Fruit fly (Drosophila melanogaster) whole organism, embryonic: ENCODE measurements around the gene CG5376.
A peak's percentile ranks its signal among the peaks of the same experiment; 100 is the strongest.

Experiments
- Asciz ChIP-seq: fragments of 200-800 bp; sonication (Bioruptor generic); optimal IDR thresholded peaks from 2 replicates; lab custom pipeline; 2017; ENCODE audit warnings: missing biosample characterization, mild to moderate bottlenecking, missing genetic modification characterization, missing genetic modification reagents
- Bteb2 ChIP-seq: fragments of 200-800 bp; sonication (Bioruptor generic); optimal IDR thresholded peaks from 2 replicates; lab custom pipeline; 2016; ENCODE audit warnings: missing biosample characterization, missing genetic modification characterization
- CG10274 ChIP-seq: fragments of 200-800 bp; sonication (Bioruptor generic); optimal IDR thresholded peaks from 3 replicates; lab custom pipeline; 2017; ENCODE audit warnings: missing biosample characterization, mild to moderate bottlenecking, missing genetic modification characterization
- CG11560 ChIP-seq: fragments of 200-800 bp; sonication (Bioruptor generic); IDR thresholded peaks from 3 replicates; pipeline ENCODE4 v1.3.6; 2022; ENCODE audit warnings: missing biosample characterization, missing genetic modification characterization
- CG13424 ChIP-seq: fragments of 200-800 bp; sonication (Bioruptor generic); optimal IDR thresholded peaks from 2 replicates; lab custom pipeline; 2019; ENCODE audit warnings: missing biosample characterization, mild to moderate bottlenecking, missing genetic modification characterization, moderate library complexity
- CG1603 ChIP-seq: fragments of 200-800 bp; sonication (Bioruptor generic); optimal IDR thresholded peaks from 2 replicates; lab custom pipeline; 2019; ENCODE audit warnings: missing biosample characterization, mild to moderate bottlenecking, missing genetic modification characterization, moderate library complexity
- CG18011 ChIP-seq: fragments of 200-800 bp; sonication (Bioruptor generic); optimal IDR thresholded peaks from 2 replicates; lab custom pipeline; 2017; ENCODE audit warnings: missing biosample characterization, missing genetic modification characterization, mild to moderate bottlenecking, moderate library complexity, missing genotype
- CG3163 ChIP-seq: fragments of 200-800 bp; sonication (Bioruptor generic); optimal IDR thresholded peaks from 3 replicates; lab custom pipeline; 2016; ENCODE audit warnings: missing biosample characterization, missing genetic modification characterization
- CG32772 ChIP-seq: fragments of 200-800 bp; sonication (Bioruptor generic); IDR thresholded peaks from 2 replicates; pipeline ENCODE4 v1.3.6; 2022; ENCODE audit warnings: missing biosample characterization, missing genetic modification characterization
- CG5180 ChIP-seq: fragments of 200-800 bp; sonication (Bioruptor generic); optimal IDR thresholded peaks from 3 replicates; lab custom pipeline; 2017; ENCODE audit warnings: missing biosample characterization, missing genetic modification characterization, mild to moderate bottlenecking, moderate library complexity, missing genetic modification reagents
- CG7786 ChIP-seq: fragments of 200-800 bp; sonication (Bioruptor generic); optimal IDR thresholded peaks from 2 replicates; lab custom pipeline; 2016; ENCODE audit warnings: missing biosample characterization, missing genetic modification characterization
- CG8765 ChIP-seq: fragments of 200-800 bp; sonication (Bioruptor generic); IDR thresholded peaks from 2 replicates; pipeline ENCODE4 v1.3.6; 2022; ENCODE audit warnings: missing biosample characterization, missing genetic modification characterization
- CTCF ChIP-seq: fragments of 200-800 bp; sonication (Bioruptor generic); optimal IDR thresholded peaks from 2 replicates; lab custom pipeline; 2017; ENCODE audit warnings: missing biosample characterization, mild to moderate bottlenecking, missing genetic modification characterization, moderate library complexity
- Chrac-16 ChIP-seq: fragments of 200-800 bp; sonication (Bioruptor generic); optimal IDR thresholded peaks from 3 replicates; lab custom pipeline; 2016; ENCODE audit warnings: missing biosample characterization, missing genetic modification characterization
- Dfd ChIP-seq, 2 experiments: fragments of >200 bp; optimal IDR thresholded peaks; 2 replicates each; lab custom pipeline; 2017; ENCODE audit warnings: missing biosample characterization in 2 of 2, missing genetic modification characterization in 2 of 2
- Dll ChIP-seq: fragments of 200-800 bp; sonication (Bioruptor generic); IDR thresholded peaks from 4 replicates; pipeline ENCODE4 v1.3.6; 2022; ENCODE audit warnings: missing biosample characterization, missing genetic modification characterization; ENCODE audit not compliant: partially characterized antibody
- H15 ChIP-seq: fragments of 200-800 bp; sonication (Bioruptor generic); IDR thresholded peaks from 3 replicates; pipeline ENCODE4 v1.3.6; 2022; ENCODE audit warnings: missing biosample characterization, missing genetic modification characterization
- HmgZ ChIP-seq: fragments of 200-800 bp; sonication (Bioruptor generic); optimal IDR thresholded peaks from 2 replicates; lab custom pipeline; 2018; ENCODE audit warnings: missing biosample characterization, mild to moderate bottlenecking, missing genetic modification characterization
- Hmr ChIP-seq: fragments of 200-800 bp; sonication (Bioruptor generic); optimal IDR thresholded peaks from 3 replicates; lab custom pipeline; 2017; ENCODE audit warnings: mild to moderate bottlenecking, missing biosample characterization, missing genetic modification reagents, missing genetic modification characterization
- Hr78 ChIP-seq, 2 experiments: fragments of 200-800 bp in 1 of 2; fragments of >200 bp in 1 of 2; sonication (Bioruptor generic) in 1 of 2; optimal IDR thresholded peaks; 2 replicates each; lab custom pipeline; 2017 to 2019; ENCODE audit warnings: missing biosample characterization in 2 of 2, missing genetic modification characterization in 2 of 2, mild to moderate bottlenecking in 1 of 2, moderate library complexity in 1 of 2
- Nf-YB ChIP-seq: fragments of 200-800 bp; sonication (Bioruptor generic); optimal IDR thresholded peaks from 3 replicates; lab custom pipeline; 2019; ENCODE audit warnings: missing biosample characterization, mild to moderate bottlenecking, missing genetic modification characterization, moderate library complexity
- Opbp ChIP-seq: fragments of 200-800 bp; sonication (Bioruptor generic); IDR thresholded peaks from 3 replicates; pipeline ENCODE4 v1.3.6; 2022; ENCODE audit warnings: missing biosample characterization, missing genetic modification characterization; ENCODE audit not compliant: partially characterized antibody
- amos ChIP-seq: fragments of 200-800 bp; sonication (Bioruptor generic); IDR thresholded peaks from 2 replicates; pipeline ENCODE4 v1.3.6; 2022; ENCODE audit warnings: missing biosample characterization, missing genetic modification characterization; ENCODE audit not compliant: partially characterized antibody
- bsh ChIP-seq, 2 experiments: fragments of 200-800 bp; sonication (Bioruptor generic); optimal IDR thresholded peaks; 2 replicates each; lab custom pipeline; 2017 to 2018; ENCODE audit warnings: mild to moderate bottlenecking in 2 of 2, missing biosample characterization in 2 of 2, missing genetic modification characterization in 2 of 2, moderate library complexity in 1 of 2
- corto ChIP-seq: fragments of 200-800 bp; sonication (Bioruptor generic); optimal IDR thresholded peaks from 2 replicates; lab custom pipeline; 2016; ENCODE audit warnings: missing biosample characterization, mild to moderate bottlenecking, missing genetic modification characterization, moderate library complexity
- cwo ChIP-seq: fragments of 200-800 bp; sonication (Bioruptor generic); optimal IDR thresholded peaks from 3 replicates; lab custom pipeline; 2017; ENCODE audit warnings: missing biosample characterization, missing genetic modification characterization, mild to moderate bottlenecking, moderate library complexity, missing genetic modification reagents
- danr ChIP-seq: fragments of 200-800 bp; sonication (Bioruptor generic); IDR thresholded peaks from 2 replicates; pipeline ENCODE4 v1.3.6; 2022; ENCODE audit warnings: missing biosample characterization, missing genetic modification characterization
- dmrt99B ChIP-seq: fragments of 200-800 bp; sonication (Bioruptor generic); optimal IDR thresholded peaks from 2 replicates; lab custom pipeline; 2018; ENCODE audit warnings: missing biosample characterization, mild to moderate bottlenecking, missing genetic modification characterization, moderate library complexity
- ems ChIP-seq: fragments of 200-800 bp; sonication (Bioruptor generic); optimal IDR thresholded peaks from 3 replicates; lab custom pipeline; 2016; ENCODE audit warnings: missing biosample characterization, missing genetic modification characterization
- grn ChIP-seq: fragments of 200-800 bp; sonication (Bioruptor generic); optimal IDR thresholded peaks from 3 replicates; lab custom pipeline; 2017; ENCODE audit warnings: missing biosample characterization, missing genetic modification characterization
- gro ChIP-seq: fragments of 200-800 bp; sonication (Bioruptor generic); optimal IDR thresholded peaks from 2 replicates; lab custom pipeline; 2016; ENCODE audit warnings: missing biosample characterization, missing genetic modification characterization
- knrl ChIP-seq: fragments of 200-800 bp; sonication (Bioruptor generic); IDR thresholded peaks from 3 replicates; pipeline ENCODE4 v1.3.6; 2022; ENCODE audit warnings: missing biosample characterization, missing genetic modification characterization; ENCODE audit not compliant: partially characterized antibody
- pan ChIP-seq, 4 experiments: fragments of >200 bp in 3 of 4; fragments of 200-800 bp in 1 of 4; sonication (Bioruptor generic) in 1 of 4; optimal IDR thresholded peaks in 3 of 4; IDR thresholded peaks in 1 of 4; 2 replicates each; pipeline versions ENCODE4 v1.3.6 to Lab custom; 2017 to 2022; ENCODE audit warnings: missing biosample characterization in 2 of 4, missing genetic modification characterization in 2 of 4, mixed read lengths in 1 of 4
- stwl ChIP-seq: fragments of 200-800 bp; sonication (Bioruptor generic); optimal IDR thresholded peaks from 3 replicates; lab custom pipeline; 2018; ENCODE audit warnings: missing biosample characterization, mild to moderate bottlenecking, missing genetic modification characterization, moderate library complexity

The CG5376 gene

dm6 chr3R:22535945-22536344 lies 47.2 kb upstream of the CG5376 start:
- TF ChIP-seq CG3163 = no peak
- peak; percentile 71 for TF ChIP-seq cwo (GFP tag; lab: Kevin White, UChicago)
- TF ChIP-seq Chrac-16 (GFP tag; lab: Kevin White, UChicago) = no peak
- no peak for TF ChIP-seq CG11560
- no peak for TF ChIP-seq CG1603 (tag; lab: Kevin White, UChicago)
- TF ChIP-seq CG18011 (GFP tag; lab: Kevin White, UChicago) = peak; percentile 68

dm6 chr3R:22533973-22534931 lies 45.5 kb upstream of the CG5376 start:
- TF ChIP-seq knrl (GFP tag; lab: Robert Waterston, UW) (no peak), gro (GFP tag; lab: Kevin White, UChicago) (no peak), Dll (no peak), CG32772 (GFP tag; lab: Robert Waterston, UW) (no peak), CG8765 (GFP tag; lab: Robert Waterston, UW) (no peak)
- TF ChIP-seq, all 482 proteins: peak for 0

- no peak for TF ChIP-seq CG10274 (GFP tag; lab: Kevin White, UChicago)
- TF ChIP-seq danr (GFP tag; lab: Robert Waterston, UW) = no peak
- TF ChIP-seq Bteb2 (GFP tag; lab: Kevin White, UChicago) = no peak
- TF ChIP-seq stwl (tag; lab: Kevin White, UChicago) = no peak
- TF ChIP-seq pan (optimal IDR thresholded peaks at IDR 0.05; lab: Kevin White, UChicago) = no peak
- TF ChIP-seq pan (GFP tag; optimal IDR thresholded peaks at IDR 0.05 in 1 of 2, IDR thresholded peaks at IDR 0.05 in 1 of 2) = no peak
- peak in 1 of 2 experiments; percentile 65 for TF ChIP-seq Hr78 (GFP tag; optimal IDR thresholded peaks at IDR 0.05; lab: Kevin White, UChicago)
- TF ChIP-seq corto (GFP tag; lab: Kevin White, UChicago) = no peak
- no peak for TF ChIP-seq ems (GFP tag; lab: Kevin White, UChicago)
- no peak for TF ChIP-seq Hmr (GFP tag; lab: Kevin White, UChicago)
- TF ChIP-seq CG13424 (tag; lab: Kevin White, UChicago) = peak; percentile 7
- TF ChIP-seq Dfd (GFP tag; optimal IDR thresholded peaks at IDR 0.05; lab: Kevin White, UChicago) = no peak
- no peak for TF ChIP-seq Opbp
- no peak for TF ChIP-seq CG7786
- peak; percentile 3 for TF ChIP-seq HmgZ (tag; lab: Kevin White, UChicago)
- peak; percentile 33; the same call in 1 of the 2 replicates for TF ChIP-seq amos
- TF ChIP-seq bsh (GFP tag; optimal IDR thresholded peaks at IDR 0.05; lab: Kevin White, UChicago) = peak in 1 of 2 experiments; percentile 2
- no peak for TF ChIP-seq dmrt99B (tag; lab: Kevin White, UChicago)
- TF ChIP-seq Nf-YB (GFP tag; lab: Kevin White, UChicago) = peak; percentile 14
- peak; percentile 9 for TF ChIP-seq CTCF (GFP tag; lab: Kevin White, UChicago)
- TF ChIP-seq CG5180 = no peak
- no peak for TF ChIP-seq Asciz
- no peak for TF ChIP-seq cwo (GFP tag; lab: Kevin White, UChicago)
- TF ChIP-seq grn (GFP tag; lab: Kevin White, UChicago) = peak; percentile 74
- TF ChIP-seq H15 (GFP tag; lab: Robert Waterston, UW) = no peak
Observed at dm6 chr3R:22531801-22532200, 43.0 kb upstream of the CG5376 start, which contains the start of gene CG33093. CG33093 (minus strand) TSS chr3R:22531922.
